Worm (Caenorhabditis elegans) whole organism, L4/young adult: Measurements from ENCODE around the gene Y43F8B.23.

Experiments used
- W03F9.2 ChIP-seq: fragments of 150-350 bp; optimal IDR thresholded peaks from 2 replicates; lab custom pipeline; 2014; ENCODE audit warnings: missing biosample characterization, missing genetic modification characterization
- dao-5 ChIP-seq: sonication (generic microtip); optimal IDR thresholded peaks from 2 replicates; lab custom pipeline; 2016; ENCODE audit warnings: missing genotype, missing genetic modification characterization, moderate library complexity, missing compliant biosample characterization

ce11 chrV:19429605-19430004 lies 37.8 kb downstream of the Y43F8B.23 start:
- TF ChIP-seq dao-5 (no peak), W03F9.2 (tag; lab: Kevin White, UChicago) (no peak)
